Worm (Caenorhabditis elegans): Measurements from ENCODE around the gene F48G7.10.

ce11 chrV:585472-585871 lies 49.3 kb downstream of the F48G7.10 start, which contains the start of gene K06H6.2:
- no peak for TF ChIP-seq pha-4 (tag; optimal IDR thresholded peaks at IDR 0.05)
- TF ChIP-seq ztf-28 (GFP tag; IDR thresholded peaks at IDR 0.05), result no peak
- TF ChIP-seq bed-1 (GFP tag; IDR thresholded peaks at IDR 0.05), result no peak
- TF ChIP-seq snpc-4 (GFP tag; optimal IDR thresholded peaks at IDR 0.05), result no peak
- TF ChIP-seq snpc-4 (tag; optimal IDR thresholded peaks at IDR 0.05), result no peak
- TF ChIP-seq nhr-27 (tag; optimal IDR thresholded peaks at IDR 0.05), result no peak
- TF ChIP-seq F55B11.4 (tag; optimal IDR thresholded peaks at IDR 0.05; ENCODE audit: borderline replicate concordance, insufficient read depth), result no peak
- no peak for TF ChIP-seq lag-1 (GFP tag; IDR thresholded peaks at IDR 0.05)
- no peak for TF ChIP-seq tlf-1 (GFP tag; optimal IDR thresholded peaks at IDR 0.05)
- TF ChIP-seq snpc-1.3 (tag; optimal IDR thresholded peaks at IDR 0.05; ENCODE audit: insufficient read depth), result no peak

All from whole organism, young adult.